Fruit fly (Drosophila melanogaster) whole organism: ENCODE results near the gene Mst89B.

Experiments used
- CG8478 ChIP-seq: fragments of >200 bp; optimal IDR thresholded peaks from 2 replicates; lab custom pipeline; 2018; ENCODE audit warnings: inconsistent platforms
- Dll ChIP-seq: fragments of >200 bp; optimal IDR thresholded peaks from 2 replicates; lab custom pipeline; 2017
- pan ChIP-seq: fragments of >200 bp; optimal IDR thresholded peaks from 2 replicates; lab custom pipeline; 2017
- psq ChIP-seq: fragments of >200 bp; optimal IDR thresholded peaks from 2 replicates; lab custom pipeline; 2017

DNA sequence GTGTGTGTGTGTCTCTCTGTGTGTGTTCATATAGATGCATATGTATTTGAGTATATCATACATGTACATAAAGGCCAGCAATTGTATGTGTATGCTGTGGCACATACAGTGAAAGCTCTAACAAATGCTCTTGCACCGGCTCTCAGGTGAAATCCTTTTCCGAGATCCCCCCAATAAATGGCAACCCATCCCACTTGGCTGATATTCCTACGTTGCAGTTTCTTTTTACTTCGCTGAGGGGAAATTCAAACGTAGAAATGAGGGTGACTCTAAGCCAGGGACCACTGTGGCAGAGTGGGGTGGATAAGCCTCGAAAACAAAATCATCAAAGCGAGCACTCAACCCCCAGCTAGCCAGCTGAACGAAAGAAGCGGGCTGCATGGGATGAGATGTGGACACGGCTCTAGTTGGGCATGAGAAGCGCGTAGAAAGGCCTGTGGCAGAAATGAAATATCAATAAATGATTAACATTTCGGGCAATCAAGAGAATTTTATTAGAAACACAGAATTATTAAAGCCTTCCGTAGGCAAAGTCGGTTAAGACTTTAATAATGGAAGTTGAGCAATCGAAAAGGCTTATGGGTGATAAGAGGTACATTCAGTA, 44.4 kb upstream of the Mst89B start:
- TF ChIP-seq CG8478 (lab: Kevin White, UChicago) (no peak), psq (lab: Kevin White, UChicago) (no peak), pan (no peak), Dll (lab: Kevin White, UChicago) (no peak)
